Worm (Caenorhabditis elegans): ENCODE measurements around the gene nhr-10.

Gene nhr-10

ce11 chrIII:7103940-7104440, 11.2 kb downstream of the nhr-10 start, which contains the start of gene cpg-2 (continued):
- TF ChIP-seq Y53F4B.3 (GFP tag; IDR thresholded peaks at IDR 0.05) (no peak), lin-54 (GFP tag; optimal IDR thresholded peaks at IDR 0.05) (peak; percentile 96), egl-18 (GFP tag; IDR thresholded peaks at IDR 0.05) (no peak), let-607 (tag; optimal IDR thresholded peaks at IDR 0.05) (no peak), hrde-1 (tag; optimal IDR thresholded peaks at IDR 0.05; ENCODE audit: borderline replicate concordance) (peak; percentile 50), ceh-27 (GFP tag; optimal IDR thresholded peaks at IDR 0.05) (no peak), nhr-80 (tag; optimal IDR thresholded peaks at IDR 0.05) (no peak), nfya-2 (GFP tag; IDR thresholded peaks at IDR 0.05) (no peak), F39B2.1 (GFP tag; IDR thresholded peaks at IDR 0.05) (no peak), ceh-58 (GFP tag; IDR thresholded peaks at IDR 0.05) (no peak), rec-8 (tag; optimal IDR thresholded peaks at IDR 0.05) (no peak), madf-6 (GFP tag; IDR thresholded peaks at IDR 0.05) (peak; percentile 100), F10E7.11 (tag; optimal IDR thresholded peaks at IDR 0.05) (no peak), dpl-1 (GFP tag; optimal IDR thresholded peaks at IDR 0.05) (peak; percentile 95), Y95B8A.8 (GFP tag; IDR thresholded peaks at IDR 0.05) (peak; percentile 84), F55B11.4 (tag; optimal IDR thresholded peaks at IDR 0.05; ENCODE audit: borderline replicate concordance, insufficient read depth) (no peak), bed-2 (GFP tag; IDR thresholded peaks at IDR 0.05) (no peak), tbp1 (GFP tag; optimal IDR thresholded peaks at IDR 0.05) (peak; percentile 64), sea-2 (GFP tag; IDR thresholded peaks at IDR 0.05) (no peak), ceh-79 (tag; optimal IDR thresholded peaks at IDR 0.05) (no peak), zim-3 (tag; optimal IDR thresholded peaks at IDR 0.05) (no peak), hsf-1 (GFP tag; IDR thresholded peaks at IDR 0.05) (peak; percentile 86), sptf-2 (GFP tag; optimal IDR thresholded peaks at IDR 0.05) (no peak), lin-35 (GFP tag; optimal IDR thresholded peaks at IDR 0.05) (peak; percentile 4 to 89 (median 58)), let-526 (GFP tag; IDR thresholded peaks at IDR 0.05) (no peak), madf-10 (tag; optimal IDR thresholded peaks at IDR 0.05) (no peak), F23B12.7 (tag; optimal IDR thresholded peaks at IDR 0.05; ENCODE audit: insufficient read depth) (peak; percentile 64), rcor-1 (GFP tag; IDR thresholded peaks at IDR 0.05) (peak; percentile 91), atf-7 (tag; optimal IDR thresholded peaks at IDR 0.05) (no peak), ztf-6 (GFP tag; IDR thresholded peaks at IDR 0.05) (no peak), cebp-2 (GFP tag; IDR thresholded peaks at IDR 0.05) (no peak), mel-28 (tag; optimal IDR thresholded peaks at IDR 0.05; ENCODE audit: borderline replicate concordance) (no peak), attf-6 (GFP tag; IDR thresholded peaks at IDR 0.05) (peak; percentile 73; the same call in 1 of the 2 replicates), dox-1 (GFP tag; IDR thresholded peaks at IDR 0.05) (peak; percentile 77; the same call in 1 of the 2 replicates), tbx-9 (tag; optimal IDR thresholded peaks at IDR 0.05; ENCODE audit: borderline replicate concordance) (no peak), F57A8.1 (GFP tag; optimal IDR thresholded peaks at IDR 0.05) (no peak), nfyb-1 (GFP tag; IDR thresholded peaks at IDR 0.05) (peak; percentile 57; the same call in 1 of the 2 replicates), T26A5.8 (tag; optimal IDR thresholded peaks at IDR 0.05) (no peak), nhr-90 (tag; optimal IDR thresholded peaks at IDR 0.05) (no peak), hmg-1.2 (GFP tag; IDR thresholded peaks at IDR 0.05) (peak; percentile 66), T07F8.4 (tag; optimal IDR thresholded peaks at IDR 0.05) (no peak), lin-26 (GFP tag; IDR thresholded peaks at IDR 0.05) (no peak), unc-62 (GFP tag; optimal IDR thresholded peaks at IDR 0.05) (no peak), ztf-3 (GFP tag; optimal IDR thresholded peaks at IDR 0.05) (no peak), nfya-1 (tag; optimal IDR thresholded peaks at IDR 0.05; ENCODE audit: borderline replicate concordance, insufficient read depth) (no peak), fkh-3 (tag; optimal IDR thresholded peaks at IDR 0.05) (no peak), F49E8.2 (tag; optimal IDR thresholded peaks at IDR 0.05; ENCODE audit: insufficient read depth) (peak; percentile 95), ekl-4 (GFP tag; IDR thresholded peaks at IDR 0.05) (peak; percentile 81)

All from whole organism, young adult.